Worm (Caenorhabditis elegans) whole organism, L2 larva: ENCODE results near the gene pole-4.
A peak's percentile ranks its signal among the peaks of the same experiment; 100 is the strongest.

ENCODE experiments used
- F13H6.1 ChIP-seq: sonication (generic microtip); optimal IDR thresholded peaks from 2 replicates; lab custom pipeline; 2016; ENCODE audit warnings: missing genetic modification characterization, missing compliant biosample characterization
- R02D3.7 ChIP-seq: fragments of 150-350 bp; optimal IDR thresholded peaks from 2 replicates; lab custom pipeline; 2014; ENCODE audit warnings: missing biosample characterization, missing genetic modification characterization
- Y55F3AM.14 ChIP-seq: fragments of 200-800 bp; sonication (Bioruptor generic); optimal IDR thresholded peaks from 2 replicates; lab custom pipeline; 2018; ENCODE audit warnings: mild to moderate bottlenecking, missing genetic modification characterization, missing compliant biosample characterization
- alr-1 ChIP-seq: fragments of 150-350 bp; optimal IDR thresholded peaks from 2 replicates; lab custom pipeline; 2014; ENCODE audit warnings: missing biosample characterization, missing genetic modification characterization
- ceh-82 ChIP-seq: fragments of 150-350 bp; optimal IDR thresholded peaks from 2 replicates; lab custom pipeline; 2014; ENCODE audit warnings: missing biosample characterization, missing genetic modification characterization
- crh-2 ChIP-seq: sonication (generic microtip); optimal IDR thresholded peaks from 2 replicates; lab custom pipeline; 2017; ENCODE audit warnings: missing biosample characterization, missing genetic modification characterization
- dmd-4 ChIP-seq: sonication (generic microtip); optimal IDR thresholded peaks from 2 replicates; lab custom pipeline; 2017; ENCODE audit warnings: missing biosample characterization, missing genetic modification characterization
- egl-27 ChIP-seq: sonication (generic microtip); optimal IDR thresholded peaks from 3 replicates; lab custom pipeline; 2017; ENCODE audit warnings: missing biosample characterization, missing genetic modification reagents, missing genetic modification characterization
- fos-1 ChIP-seq: fragments of 150-350 bp; optimal IDR thresholded peaks from 2 replicates; lab custom pipeline; 2014; ENCODE audit warnings: missing biosample characterization, missing genetic modification characterization
- gmeb-1 ChIP-seq: fragments of 150-350 bp; optimal IDR thresholded peaks from 2 replicates; lab custom pipeline; 2014; ENCODE audit warnings: missing biosample characterization, missing genetic modification characterization
- lsy-2 ChIP-seq, 2 experiments: fragments of 150-350 bp in 1 of 2; sonication (generic microtip) in 1 of 2; optimal IDR thresholded peaks; 2 replicates each; lab custom pipeline; 2014 to 2017; ENCODE audit warnings: missing biosample characterization in 2 of 2, missing genetic modification characterization in 2 of 2
- mab-5 ChIP-seq: fragments of 150-350 bp; optimal IDR thresholded peaks from 2 replicates; lab custom pipeline; 2014; ENCODE audit warnings: missing biosample characterization, missing genetic modification characterization
- mbf-1 ChIP-seq: sonication (generic microtip); optimal IDR thresholded peaks from 2 replicates; lab custom pipeline; 2017; ENCODE audit warnings: missing biosample characterization, missing genetic modification characterization
- mdl-1 ChIP-seq, 2 experiments: fragments of 150-350 bp in 1 of 2; sonication (generic microtip) in 1 of 2; optimal IDR thresholded peaks; 2 replicates each; lab custom pipeline; 2017; ENCODE audit warnings: missing biosample characterization in 2 of 2, missing genetic modification characterization in 2 of 2
- nhr-10 ChIP-seq: sonication (generic microtip); optimal IDR thresholded peaks from 2 replicates; lab custom pipeline; 2017; ENCODE audit warnings: missing biosample characterization, missing genetic modification characterization
- nhr-237 ChIP-seq: fragments of 150-350 bp; optimal IDR thresholded peaks from 2 replicates; lab custom pipeline; 2014; ENCODE audit warnings: missing biosample characterization, missing genetic modification characterization
- peb-1 ChIP-seq: fragments of 150-350 bp; optimal IDR thresholded peaks from 2 replicates; lab custom pipeline; 2014; ENCODE audit warnings: missing biosample characterization, missing genetic modification characterization
- sma-3 ChIP-seq: sonication (generic microtip); optimal IDR thresholded peaks from 2 replicates; lab custom pipeline; 2016; ENCODE audit warnings: missing genetic modification reagents, missing genetic modification characterization, missing compliant biosample characterization
- sma-9 ChIP-seq, 2 experiments: fragments of 150-350 bp in 1 of 2; sonication (generic microtip) in 1 of 2; optimal IDR thresholded peaks; 2 replicates each; lab custom pipeline; 2014 to 2016; ENCODE audit warnings: missing genetic modification characterization in 2 of 2, mild to moderate bottlenecking in 1 of 2, missing biosample characterization in 1 of 2, missing compliant biosample characterization in 1 of 2, missing genetic modification reagents in 1 of 2, moderate library complexity in 1 of 2
- snpc-4 ChIP-seq: fragments of 150-350 bp; optimal IDR thresholded peaks from 2 replicates; lab custom pipeline; 2014; ENCODE audit warnings: missing biosample characterization, missing genetic modification characterization
- unc-39 ChIP-seq: fragments of 150-350 bp; optimal IDR thresholded peaks from 2 replicates; lab custom pipeline; 2014; ENCODE audit warnings: missing biosample characterization, missing genetic modification characterization
- unc-55 ChIP-seq: fragments of 150-350 bp; sonication (generic microtip); optimal IDR thresholded peaks from 3 replicates; lab custom pipeline; 2014; ENCODE audit warnings: missing biosample characterization, missing genetic modification reagents, missing genetic modification characterization
- zag-1 ChIP-seq: fragments of 150-350 bp; optimal IDR thresholded peaks from 2 replicates; lab custom pipeline; 2014; ENCODE audit warnings: missing biosample characterization, missing genetic modification characterization
- ztf-11 ChIP-seq: sonication (generic microtip); optimal IDR thresholded peaks from 2 replicates; lab custom pipeline; 2017; ENCODE audit warnings: missing biosample characterization, missing genetic modification characterization

Gene pole-4

DNA sequence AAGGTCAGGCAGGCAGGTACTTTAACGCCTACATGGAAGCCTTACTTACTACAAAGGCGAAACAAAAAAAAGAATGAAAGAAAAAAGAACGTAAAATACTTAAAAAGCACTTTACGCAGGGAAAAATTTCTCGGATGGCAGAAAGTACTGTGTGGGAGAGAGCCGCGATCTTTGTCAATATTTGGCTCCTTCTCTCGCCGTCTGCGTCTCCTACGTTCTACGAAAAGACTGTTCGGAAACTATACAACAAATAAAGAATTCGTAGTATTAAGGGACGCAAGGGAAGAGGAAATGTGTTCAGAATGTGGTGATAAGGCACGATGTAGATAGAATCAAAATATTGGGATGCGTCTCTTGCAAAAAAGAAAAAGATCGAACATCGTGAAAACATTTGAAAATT lies 2.1 kb downstream of the pole-4 start:
- TF ChIP-seq nhr-237 (no peak), ceh-82 (no peak), ztf-11 (tag; lab: Kevin White, UChicago) (no peak), lsy-2 (tag; optimal IDR thresholded peaks at IDR 0.05; lab: Kevin White, UChicago) (no peak), mdl-1 (tag; optimal IDR thresholded peaks at IDR 0.05; lab: Kevin White, UChicago) (no peak), F13H6.1 (tag; lab: Kevin White, UChicago) (peak; percentile 27)

DNA sequence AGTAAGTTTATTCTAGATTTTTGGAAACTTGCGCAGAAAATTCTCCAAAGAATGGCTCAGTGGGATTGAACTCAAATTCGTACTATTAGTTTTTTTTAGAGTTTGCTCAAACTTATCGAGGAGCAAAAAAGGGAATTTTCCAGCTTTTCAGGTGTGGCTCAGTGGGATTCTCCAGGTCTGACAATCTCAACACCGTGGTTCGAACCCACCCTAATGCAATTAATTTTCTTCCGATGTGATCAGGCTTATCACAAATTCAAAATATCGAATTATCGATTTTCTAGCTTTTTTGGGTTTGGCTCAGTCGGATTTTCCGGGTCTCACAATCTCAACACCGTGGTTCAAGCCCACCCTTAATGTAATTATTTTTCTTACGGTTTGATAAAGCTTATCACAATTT lies 2.7 kb downstream of the pole-4 start:
- TF ChIP-seq mbf-1 (tag; lab: Kevin White, UChicago) (no peak), peb-1 (tag; lab: Kevin White, UChicago) (no peak), Y55F3AM.14 (GFP tag; lab: Kevin White, UChicago) (no peak)

DNA sequence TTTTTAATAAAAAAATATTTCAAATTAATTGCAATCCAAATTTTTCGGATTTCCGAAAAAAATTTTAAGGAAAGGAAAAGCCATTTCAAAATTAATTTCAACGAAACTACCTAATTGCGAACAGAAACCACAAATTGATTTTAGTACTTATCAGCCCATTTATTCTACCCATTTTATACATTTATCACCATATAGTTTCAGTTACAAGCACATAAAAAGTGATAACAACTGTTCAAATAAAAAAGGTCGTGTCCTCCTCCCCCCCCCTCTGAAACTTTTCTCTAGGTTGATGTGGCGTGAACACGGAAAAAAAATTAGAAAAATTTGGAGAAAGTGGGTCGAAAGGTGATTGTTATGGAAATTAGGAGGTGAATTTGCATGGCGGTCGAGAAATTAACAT lies 4.3 kb downstream of the pole-4 start:
- TF ChIP-seq mdl-1 (tag; optimal IDR thresholded peaks at IDR 0.05; lab: Kevin White, UChicago) (no peak), fos-1 (tag; lab: Kevin White, UChicago) (peak; percentile 88), crh-2 (tag; lab: Kevin White, UChicago) (peak; percentile 4)

DNA sequence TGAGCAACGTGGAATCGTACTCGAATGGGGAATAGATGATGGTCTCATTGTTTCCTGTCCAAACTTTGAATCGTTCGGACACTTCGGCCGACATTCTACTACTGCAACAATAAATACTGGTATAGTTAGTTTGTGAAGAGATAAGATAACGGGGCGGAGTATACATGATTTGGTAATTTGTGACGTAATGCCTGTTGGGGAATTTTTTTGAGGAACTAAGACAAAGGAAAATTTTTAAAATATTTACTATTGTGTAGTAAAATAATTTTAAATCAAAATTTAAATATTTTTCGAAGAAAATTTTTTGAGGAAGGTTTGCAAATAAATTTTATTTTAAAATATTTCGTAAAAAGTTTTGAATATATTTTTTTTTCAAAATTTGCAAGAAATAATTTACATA lies 5.1 kb downstream of the pole-4 start, which contains the start of gene elo-9:
TSS of gene elo-9 (minus strand) at position 101 of the 400 bp plus-strand sequence.
- TF ChIP-seq dmd-4 = no peak
- no peak for TF ChIP-seq R02D3.7 (tag; lab: Kevin White, UChicago)

ce11 chrII:14959273-14959672 lies 9.9 kb downstream of the pole-4 start:
- TF ChIP-seq egl-27 (tag; lab: Kevin White, UChicago) = no peak
- TF ChIP-seq fos-1 (tag; lab: Kevin White, UChicago) = peak; percentile 89
- TF ChIP-seq sma-9 (GFP tag; optimal IDR thresholded peaks at IDR 0.05; lab: Kevin White, UChicago) = no peak
- TF ChIP-seq sma-9 (tag; optimal IDR thresholded peaks at IDR 0.05; lab: Kevin White, UChicago) = no peak

DNA sequence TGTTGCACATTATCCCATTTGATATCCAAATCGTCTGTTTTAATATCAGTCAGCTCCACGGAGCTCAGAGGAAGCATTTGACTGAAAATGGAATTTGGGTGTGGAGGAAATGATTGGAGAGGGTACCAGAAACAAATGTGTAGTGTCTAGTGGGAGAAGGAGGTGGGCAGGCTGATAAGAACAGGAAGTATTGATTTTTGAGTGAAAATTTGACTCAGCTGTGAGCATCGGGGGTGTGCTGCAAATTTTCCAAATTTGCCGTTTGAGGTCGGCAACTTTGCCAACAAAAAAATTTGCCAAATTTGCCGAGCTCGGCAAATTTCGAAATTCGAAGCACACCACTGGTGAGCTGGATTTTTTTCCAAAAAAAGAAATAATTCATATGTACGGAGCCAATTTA lies 11.0 kb downstream of the pole-4 start, which contains the start of gene Y53F4B.1:
TSS of gene Y53F4B.1 (minus strand) at position 101 of the 400 bp plus-strand sequence.
- peak; percentile 26 for TF ChIP-seq fos-1 (tag; lab: Kevin White, UChicago)
- TF ChIP-seq mab-5 (tag; lab: Kevin White, UChicago) = no peak

ce11 chrII:14952464-14953064 lies 16.6 kb downstream of the pole-4 start:
- TF ChIP-seq Y55F3AM.14 (GFP tag; lab: Kevin White, UChicago) = no peak
- TF ChIP-seq lsy-2 (tag; optimal IDR thresholded peaks at IDR 0.05; lab: Kevin White, UChicago) = no peak
- TF ChIP-seq unc-39 (tag; lab: Kevin White, UChicago) = no peak
- no peak for TF ChIP-seq ceh-82
- no peak for TF ChIP-seq sma-3 (GFP tag; lab: Kevin White, UChicago)
- no peak for TF ChIP-seq fos-1 (tag; lab: Kevin White, UChicago)
- no peak for TF ChIP-seq alr-1 (tag; lab: Kevin White, UChicago)
- TF ChIP-seq nhr-10 = no peak
- TF ChIP-seq gmeb-1 = no peak
- TF ChIP-seq, all 48 proteins: peak for 0

DNA sequence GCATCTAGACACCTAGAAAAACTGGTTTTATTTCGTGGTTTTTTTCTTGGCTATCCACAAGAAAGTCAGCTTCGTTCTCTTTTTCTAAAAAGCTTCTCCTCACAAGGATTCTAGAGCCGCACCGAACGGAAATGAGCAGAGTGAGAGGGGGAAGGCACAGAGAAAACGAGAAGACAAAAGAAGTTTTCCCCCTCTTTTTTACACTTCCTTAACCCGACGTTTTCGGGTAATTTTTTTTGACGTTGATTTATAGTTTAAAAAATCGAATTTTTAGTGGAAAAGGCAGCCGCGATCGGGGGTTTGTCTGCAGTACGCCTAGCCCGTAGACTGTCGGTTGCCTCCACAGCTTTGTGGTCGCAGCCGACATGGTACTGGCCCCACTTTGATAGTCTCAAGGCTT lies 22.6 kb downstream of the pole-4 start:
- TF ChIP-seq unc-55 (GFP tag; lab: Kevin White, UChicago) (peak; percentile 14), zag-1 (no peak)

DNA sequence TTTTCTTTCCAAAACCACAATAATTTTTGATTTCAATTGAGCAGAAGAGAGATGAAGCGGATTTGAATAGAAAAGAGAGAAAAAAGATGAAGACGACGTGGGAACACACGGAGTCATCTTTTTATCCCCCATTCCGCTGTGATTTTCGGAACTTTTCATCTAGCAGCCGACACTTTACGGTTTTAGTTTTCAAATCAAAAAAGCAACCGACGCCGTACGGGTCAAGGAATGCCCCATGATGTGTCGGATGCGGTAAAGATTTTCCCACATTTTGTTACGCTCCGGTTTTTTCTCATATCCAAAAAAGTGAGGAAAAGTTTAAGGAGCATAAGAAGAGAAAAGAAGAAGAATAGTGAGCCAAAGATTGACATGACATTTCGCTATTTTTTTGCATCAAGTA lies 23.6 kb downstream of the pole-4 start:
- TF ChIP-seq gmeb-1 (no peak), snpc-4 (tag; lab: Kevin White, UChicago) (peak; percentile 76)
